Worm (Caenorhabditis elegans): ENCODE results near the gene F47B10.3.

Gene F47B10.3

DNA sequence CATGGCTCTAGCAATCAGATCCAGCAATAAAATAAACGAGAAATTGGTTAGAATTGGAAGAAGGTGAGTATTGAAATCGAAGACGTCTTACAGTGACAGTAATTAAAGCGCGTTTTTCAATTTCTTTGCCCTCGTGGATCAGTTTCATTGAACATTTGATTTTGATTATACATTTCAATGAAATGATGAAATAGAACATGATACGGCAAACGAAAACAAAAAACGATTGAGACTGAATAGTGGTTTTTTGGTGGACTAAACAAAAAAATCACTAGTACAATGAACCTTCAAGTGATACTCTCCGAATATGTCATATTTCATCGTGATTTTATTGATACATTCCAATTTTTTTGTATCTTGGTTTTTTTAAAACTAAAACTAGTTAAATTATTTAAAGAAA lies 4.5 kb downstream of the F47B10.3 start, which contains the start of gene haly-1:
haly-1 (minus strand) TSS at position 101 of the 400 bp plus-strand sequence.
- no peak for TF ChIP-seq nhr-237 (tag; optimal IDR thresholded peaks at IDR 0.05)
- TF ChIP-seq daf-12 (tag; optimal IDR thresholded peaks at IDR 0.05): no peak
- no peak for TF ChIP-seq nhr-77 (tag; optimal IDR thresholded peaks at IDR 0.05)
- no peak for TF ChIP-seq fkh-2 (tag; optimal IDR thresholded peaks at IDR 0.05)
- TF ChIP-seq fos-1 (tag; optimal IDR thresholded peaks at IDR 0.05): no peak
- no peak for TF ChIP-seq pha-4 (tag; optimal IDR thresholded peaks at IDR 0.05)
- no peak for TF ChIP-seq elt-2 (tag; optimal IDR thresholded peaks at IDR 0.05)
- TF ChIP-seq egl-27 (tag; optimal IDR thresholded peaks at IDR 0.05): no peak
- no peak for TF ChIP-seq nhr-76 (tag; optimal IDR thresholded peaks at IDR 0.05)
- TF ChIP-seq nhr-23 (tag; optimal IDR thresholded peaks at IDR 0.05): no peak
- no peak for TF ChIP-seq ztf-4 (tag; optimal IDR thresholded peaks at IDR 0.05)
- TF ChIP-seq nfya-1 (tag; optimal IDR thresholded peaks at IDR 0.05; ENCODE audit: insufficient read depth): no peak
- no peak for TF ChIP-seq nhr-28 (tag; optimal IDR thresholded peaks at IDR 0.05)
- no peak for TF ChIP-seq elt-3 (tag; optimal IDR thresholded peaks at IDR 0.05)
- TF ChIP-seq ZK546.5 (tag; optimal IDR thresholded peaks at IDR 0.05): no peak

DNA sequence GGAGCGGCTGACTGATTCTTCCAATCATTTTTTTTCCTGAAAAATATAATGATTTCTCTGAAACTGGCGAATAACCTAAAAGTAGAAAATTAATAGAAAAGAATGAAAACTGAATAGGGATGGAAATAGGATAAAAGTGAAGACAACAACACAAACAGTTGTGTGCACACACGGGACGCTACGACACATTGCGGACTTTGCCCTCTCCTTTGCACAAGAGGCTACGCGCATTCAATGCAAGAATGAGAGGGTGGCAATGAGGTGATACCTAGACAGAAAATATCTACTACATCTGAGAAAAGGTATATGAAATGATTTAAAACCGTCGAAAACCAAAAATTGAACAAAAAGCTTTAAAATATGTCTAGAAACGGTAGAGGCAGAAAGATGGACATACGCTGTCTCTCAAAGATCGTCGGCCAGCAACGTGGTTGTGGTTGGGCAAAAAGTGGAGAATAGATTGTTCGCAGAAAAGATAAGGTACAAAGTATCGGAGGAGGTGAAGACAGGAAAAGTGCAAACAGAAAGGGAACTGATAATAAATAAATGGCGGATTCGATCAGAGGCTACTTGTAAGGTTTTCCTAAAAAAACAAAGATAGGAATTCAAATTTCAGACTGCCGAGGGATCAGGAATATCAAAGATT lies 8.2 kb downstream of the F47B10.3 start, which contains the start of gene suca-1:
suca-1 (minus strand) TSS at position 36 of the 646 bp plus-strand sequence.
- TF ChIP-seq ceh-9 (tag; optimal IDR thresholded peaks at IDR 0.05) (no peak), nhr-43 (tag; optimal IDR thresholded peaks at IDR 0.05; ENCODE audit: poor library complexity, severe bottlenecking) (peak; percentile 11), nfya-1 (tag; optimal IDR thresholded peaks at IDR 0.05; ENCODE audit: insufficient read depth) (no peak), ceh-16 (tag; optimal IDR thresholded peaks at IDR 0.05) (no peak), hmg-11 (tag; optimal IDR thresholded peaks at IDR 0.05) (peak; percentile 39), unc-39 (tag; optimal IDR thresholded peaks at IDR 0.05) (no peak), R02D3.7 (tag; optimal IDR thresholded peaks at IDR 0.05) (no peak), mdl-1 (tag; optimal IDR thresholded peaks at IDR 0.05) (no peak), ztf-11 (tag; optimal IDR thresholded peaks at IDR 0.05) (no peak), aly-2 (tag; optimal IDR thresholded peaks at IDR 0.05) (no peak), nhr-11 (tag; optimal IDR thresholded peaks at IDR 0.05) (no peak), elt-2 (tag; optimal IDR thresholded peaks at IDR 0.05) (peak; percentile 68), nhr-23 (tag; optimal IDR thresholded peaks at IDR 0.05) (peak; percentile 44), nhr-77 (tag; optimal IDR thresholded peaks at IDR 0.05) (no peak), lin-39 (tag; optimal IDR thresholded peaks at IDR 0.05) (no peak), skn-1 (tag; optimal IDR thresholded peaks at IDR 0.05) (no peak), ama-1 (optimal IDR thresholded peaks at IDR 0.05) (no peak), egl-27 (tag; optimal IDR thresholded peaks at IDR 0.05) (no peak), daf-12 (tag; optimal IDR thresholded peaks at IDR 0.05) (no peak), zag-1 (tag; optimal IDR thresholded peaks at IDR 0.05) (no peak), tbx-2 (tag; optimal IDR thresholded peaks at IDR 0.05) (no peak), lsy-12 (tag; optimal IDR thresholded peaks at IDR 0.05) (no peak), fkh-10 (GFP tag; optimal IDR thresholded peaks at IDR 0.05) (no peak), nhr-237 (tag; optimal IDR thresholded peaks at IDR 0.05) (no peak), egl-5 (tag; optimal IDR thresholded peaks at IDR 0.05) (peak; percentile 36), nhr-12 (tag; optimal IDR thresholded peaks at IDR 0.05) (no peak), elt-3 (tag; optimal IDR thresholded peaks at IDR 0.05) (no peak), ztf-4 (tag; optimal IDR thresholded peaks at IDR 0.05) (no peak), eor-1 (tag; optimal IDR thresholded peaks at IDR 0.05) (no peak), ceh-82 (tag; optimal IDR thresholded peaks at IDR 0.05) (no peak), fkh-2 (tag; optimal IDR thresholded peaks at IDR 0.05) (no peak), unc-62 (GFP tag; optimal IDR thresholded peaks at IDR 0.05) (no peak), nhr-67 (tag; optimal IDR thresholded peaks at IDR 0.05) (no peak), lin-15B (tag; optimal IDR thresholded peaks at IDR 0.05) (no peak), nhr-25 (tag; optimal IDR thresholded peaks at IDR 0.05) (peak; percentile 67), mml-1 (tag; optimal IDR thresholded peaks at IDR 0.05) (no peak), sea-2 (GFP tag; optimal IDR thresholded peaks at IDR 0.05) (no peak), snpc-4 (tag; optimal IDR thresholded peaks at IDR 0.05) (peak; percentile 4), ceh-28 (tag; optimal IDR thresholded peaks at IDR 0.05) (no peak), fos-1 (tag; optimal IDR thresholded peaks at IDR 0.05) (no peak), nhr-76 (tag; optimal IDR thresholded peaks at IDR 0.05) (no peak), elt-1 (tag; optimal IDR thresholded peaks at IDR 0.05) (no peak), ZK546.5 (tag; optimal IDR thresholded peaks at IDR 0.05) (no peak), pqm-1 (tag; optimal IDR thresholded peaks at IDR 0.05) (no peak), nhr-28 (tag; optimal IDR thresholded peaks at IDR 0.05) (no peak), pha-4 (tag; optimal IDR thresholded peaks at IDR 0.05) (no peak), jun-1 (tag; optimal IDR thresholded peaks at IDR 0.05) (no peak)

Data from whole organism, L3 larva.